Worm (Caenorhabditis elegans): Measurements from ENCODE around the gene srd-42.

Gene srd-42

ce11 chrX:13262195-13262594, 41.1 kb downstream of the srd-42 start, which contains the start of gene K09A11.1:
K09A11.1 (plus strand) TSS chrX:13262495.
- no peak for TF ChIP-seq mdl-1 (tag; optimal IDR thresholded peaks at IDR 0.05)
- no peak for TF ChIP-seq nhr-237 (tag; optimal IDR thresholded peaks at IDR 0.05)
- TF ChIP-seq nhr-76 (tag; optimal IDR thresholded peaks at IDR 0.05), result no peak
- TF ChIP-seq elt-1 (tag; optimal IDR thresholded peaks at IDR 0.05), result no peak
- TF ChIP-seq ama-1 (optimal IDR thresholded peaks at IDR 0.05), result no peak
- no peak for TF ChIP-seq snpc-4 (tag; optimal IDR thresholded peaks at IDR 0.05)
- no peak for TF ChIP-seq lsy-12 (tag; optimal IDR thresholded peaks at IDR 0.05)
- no peak for TF ChIP-seq fkh-2 (tag; optimal IDR thresholded peaks at IDR 0.05)
- no peak for TF ChIP-seq elt-2 (tag; optimal IDR thresholded peaks at IDR 0.05)
- TF ChIP-seq sea-2 (GFP tag; optimal IDR thresholded peaks at IDR 0.05), result no peak
- no peak for TF ChIP-seq egl-5 (tag; optimal IDR thresholded peaks at IDR 0.05)
- no peak for TF ChIP-seq ceh-16 (tag; optimal IDR thresholded peaks at IDR 0.05)

- TF ChIP-seq pqm-1 (tag; optimal IDR thresholded peaks at IDR 0.05), result peak; percentile 21
- peak; percentile 23 for TF ChIP-seq elt-2 (tag; optimal IDR thresholded peaks at IDR 0.05)
Measured at ce11 chrX:13261037-13261592, 42.1 kb downstream of the srd-42 start.

- TF ChIP-seq pqm-1 (tag; optimal IDR thresholded peaks at IDR 0.05), result peak; percentile 45
- peak; percentile 97 for TF ChIP-seq elt-2 (tag; optimal IDR thresholded peaks at IDR 0.05)
- TF ChIP-seq mdl-1 (tag; optimal IDR thresholded peaks at IDR 0.05), result no peak
- peak; percentile 43 for TF ChIP-seq jun-1 (tag; optimal IDR thresholded peaks at IDR 0.05)
- no peak for TF ChIP-seq nhr-11 (tag; optimal IDR thresholded peaks at IDR 0.05)
Measured at ce11 chrX:13257577-13257976, 45.7 kb downstream of the srd-42 start, which contains the start of gene K08H2.10. K08H2.10 (plus strand) TSS chrX:13257806.

ce11 chrX:13251914-13252434, 51.3 kb downstream of the srd-42 start, which contains the start of gene nhr-32:
nhr-32 (plus strand) TSS chrX:13251964.
- TF ChIP-seq sea-2 (GFP tag; optimal IDR thresholded peaks at IDR 0.05) (no peak), nhr-23 (tag; optimal IDR thresholded peaks at IDR 0.05) (no peak), fkh-2 (tag; optimal IDR thresholded peaks at IDR 0.05) (no peak), elt-2 (tag; optimal IDR thresholded peaks at IDR 0.05) (no peak), daf-12 (tag; optimal IDR thresholded peaks at IDR 0.05) (no peak), nhr-43 (tag; optimal IDR thresholded peaks at IDR 0.05; ENCODE audit: poor library complexity, severe bottlenecking) (peak; percentile 14), nhr-25 (tag; optimal IDR thresholded peaks at IDR 0.05) (no peak)
